Worm (Caenorhabditis elegans) whole organism, L3 larva: ENCODE results near the gene lido-8.

ENCODE experiments used
- R02D3.7 ChIP-seq: fragments of 150-350 bp; optimal IDR thresholded peaks from 2 replicates; lab custom pipeline; 2014; ENCODE audit warnings: missing biosample characterization, missing genetic modification characterization
- aly-2 ChIP-seq: fragments of 150-350 bp; optimal IDR thresholded peaks from 2 replicates; lab custom pipeline; 2014; ENCODE audit warnings: missing biosample characterization, missing genetic modification characterization
- ceh-28 ChIP-seq: fragments of 150-350 bp; optimal IDR thresholded peaks from 2 replicates; lab custom pipeline; 2014; ENCODE audit warnings: missing biosample characterization, missing genetic modification reagents, missing genetic modification characterization
- ceh-82 ChIP-seq: fragments of 150-350 bp; optimal IDR thresholded peaks from 2 replicates; lab custom pipeline; 2014; ENCODE audit warnings: missing biosample characterization, missing genetic modification characterization
- ceh-9 ChIP-seq: sonication (generic microtip); optimal IDR thresholded peaks from 2 replicates; lab custom pipeline; 2018; ENCODE audit warnings: missing biosample characterization, missing genetic modification characterization
- daf-12 ChIP-seq: fragments of 150-350 bp; optimal IDR thresholded peaks from 2 replicates; lab custom pipeline; 2014; ENCODE audit warnings: missing biosample characterization, missing genetic modification reagents, missing genetic modification characterization
- egl-27 ChIP-seq: sonication (generic microtip); optimal IDR thresholded peaks from 4 replicates; lab custom pipeline; 2017; ENCODE audit warnings: missing biosample characterization, missing genetic modification reagents, missing genetic modification characterization
- egl-5 ChIP-seq: fragments of 150-350 bp; optimal IDR thresholded peaks from 2 replicates; lab custom pipeline; 2017; ENCODE audit warnings: missing biosample characterization, missing genetic modification reagents, missing genetic modification characterization, inconsistent platforms
- elt-2 ChIP-seq: sonication (generic microtip); optimal IDR thresholded peaks from 2 replicates; lab custom pipeline; 2016; ENCODE audit warnings: missing genetic modification reagents, mild to moderate bottlenecking, missing genetic modification characterization, missing compliant biosample characterization
- elt-3 ChIP-seq, 3 experiments: fragments of 150-350 bp in 1 of 3; sonication (generic microtip) in 2 of 3; optimal IDR thresholded peaks; 2 replicates in 2 of 3; 4 replicates in 1 of 3; lab custom pipeline; 2014 to 2017; ENCODE audit warnings: missing biosample characterization in 3 of 3, missing genetic modification characterization in 3 of 3
- eor-1 ChIP-seq, 2 experiments: fragments of 150-350 bp; optimal IDR thresholded peaks; 2 replicates each; lab custom pipeline; 2014 to 2018; ENCODE audit warnings: missing biosample characterization in 2 of 2, missing genetic modification characterization in 2 of 2
- fkh-10 ChIP-seq: sonication (generic microtip); optimal IDR thresholded peaks from 2 replicates; lab custom pipeline; 2017; ENCODE audit warnings: missing biosample characterization, missing genetic modification reagents, missing genetic modification characterization
- fkh-2 ChIP-seq: fragments of 150-350 bp; optimal IDR thresholded peaks from 2 replicates; lab custom pipeline; 2014; ENCODE audit warnings: missing biosample characterization, missing genetic modification reagents, missing genetic modification characterization
- hmg-11 ChIP-seq: sonication (generic microtip); optimal IDR thresholded peaks from 2 replicates; lab custom pipeline; 2016; ENCODE audit warnings: missing genetic modification characterization, missing compliant biosample characterization
- jun-1 ChIP-seq: fragments of 150-350 bp; optimal IDR thresholded peaks from 2 replicates; lab custom pipeline; 2014; ENCODE audit warnings: missing biosample characterization, missing genetic modification reagents, missing genetic modification characterization
- lin-15B ChIP-seq: fragments of 150-350 bp; optimal IDR thresholded peaks from 2 replicates; lab custom pipeline; 2014; ENCODE audit warnings: missing biosample characterization, missing genetic modification characterization
- lin-39 ChIP-seq: fragments of 150-350 bp; optimal IDR thresholded peaks from 2 replicates; lab custom pipeline; 2018; ENCODE audit warnings: missing biosample characterization, missing genetic modification reagents, missing genetic modification characterization
- mdl-1 ChIP-seq: fragments of 150-350 bp; optimal IDR thresholded peaks from 2 replicates; lab custom pipeline; 2014; ENCODE audit warnings: missing biosample characterization, missing genetic modification characterization
- mml-1 ChIP-seq: fragments of 150-350 bp; sonication (generic microtip); optimal IDR thresholded peaks from 3 replicates; lab custom pipeline; 2014; ENCODE audit warnings: missing biosample characterization, missing genetic modification characterization
- nfya-1 ChIP-seq: sonication (generic microtip); optimal IDR thresholded peaks from 2 replicates; lab custom pipeline; 2017; ENCODE audit warnings: missing genetic modification characterization, mild to moderate bottlenecking, missing compliant biosample characterization, antibody characterized with exemption, moderate library complexity; ENCODE audit not compliant: insufficient read depth
- nhr-23 ChIP-seq: fragments of 150-350 bp; optimal IDR thresholded peaks from 2 replicates; lab custom pipeline; 2014; ENCODE audit warnings: missing biosample characterization, missing genetic modification reagents, missing genetic modification characterization
- nhr-25 ChIP-seq: sonication (generic microtip); optimal IDR thresholded peaks from 2 replicates; lab custom pipeline; 2017; ENCODE audit warnings: missing biosample characterization, missing genetic modification characterization
- nhr-28 ChIP-seq: fragments of 150-350 bp; optimal IDR thresholded peaks from 2 replicates; lab custom pipeline; 2014; ENCODE audit warnings: missing biosample characterization, missing genetic modification characterization
- nhr-67 ChIP-seq: fragments of 150-350 bp; optimal IDR thresholded peaks from 2 replicates; lab custom pipeline; 2014; ENCODE audit warnings: missing biosample characterization, missing genetic modification characterization
- nhr-76 ChIP-seq: fragments of 150-350 bp; sonication (generic microtip); optimal IDR thresholded peaks from 5 replicates; lab custom pipeline; 2014; ENCODE audit warnings: missing biosample characterization, missing genetic modification characterization
- nhr-77 ChIP-seq: fragments of 150-350 bp; optimal IDR thresholded peaks from 2 replicates; lab custom pipeline; 2014; ENCODE audit warnings: missing biosample characterization, missing genetic modification characterization
- pha-4 ChIP-seq: fragments of 150-350 bp; optimal IDR thresholded peaks from 2 replicates; lab custom pipeline; 2014; ENCODE audit warnings: missing biosample characterization, missing genetic modification reagents, missing genetic modification characterization
- sea-2 ChIP-seq: fragments of 150-350 bp; sonication (generic microtip); optimal IDR thresholded peaks from 4 replicates; lab custom pipeline; 2014; ENCODE audit warnings: missing biosample characterization, missing genetic modification reagents, missing genetic modification characterization
- skn-1 ChIP-seq: fragments of 150-350 bp; optimal IDR thresholded peaks from 2 replicates; lab custom pipeline; 2014; ENCODE audit warnings: missing biosample characterization, missing genetic modification characterization
- snpc-4 ChIP-seq: fragments of 150-350 bp; optimal IDR thresholded peaks from 2 replicates; lab custom pipeline; 2014; ENCODE audit warnings: missing biosample characterization, missing genetic modification characterization
- tbx-2 ChIP-seq: sonication (generic microtip); optimal IDR thresholded peaks from 2 replicates; lab custom pipeline; 2016; ENCODE audit warnings: mild to moderate bottlenecking, missing genetic modification characterization, missing compliant biosample characterization
- unc-39 ChIP-seq: sonication (generic microtip); optimal IDR thresholded peaks from 4 replicates; lab custom pipeline; 2017; ENCODE audit warnings: missing biosample characterization, missing genetic modification characterization
- unc-62 ChIP-seq: fragments of 150-350 bp; sonication (generic microtip); optimal IDR thresholded peaks from 4 replicates; lab custom pipeline; 2014; ENCODE audit warnings: missing biosample characterization, missing genetic modification reagents, missing genetic modification characterization
- zag-1 ChIP-seq: fragments of 150-350 bp; optimal IDR thresholded peaks from 2 replicates; lab custom pipeline; 2014; ENCODE audit warnings: missing biosample characterization, missing genetic modification characterization
- ztf-11 ChIP-seq: fragments of 150-350 bp; optimal IDR thresholded peaks from 2 replicates; lab custom pipeline; 2014; ENCODE audit warnings: missing biosample characterization, missing genetic modification characterization
- ztf-4 ChIP-seq: fragments of 150-350 bp; optimal IDR thresholded peaks from 2 replicates; lab custom pipeline; 2014; ENCODE audit warnings: missing biosample characterization, missing genetic modification characterization

The lido-8 gene

DNA sequence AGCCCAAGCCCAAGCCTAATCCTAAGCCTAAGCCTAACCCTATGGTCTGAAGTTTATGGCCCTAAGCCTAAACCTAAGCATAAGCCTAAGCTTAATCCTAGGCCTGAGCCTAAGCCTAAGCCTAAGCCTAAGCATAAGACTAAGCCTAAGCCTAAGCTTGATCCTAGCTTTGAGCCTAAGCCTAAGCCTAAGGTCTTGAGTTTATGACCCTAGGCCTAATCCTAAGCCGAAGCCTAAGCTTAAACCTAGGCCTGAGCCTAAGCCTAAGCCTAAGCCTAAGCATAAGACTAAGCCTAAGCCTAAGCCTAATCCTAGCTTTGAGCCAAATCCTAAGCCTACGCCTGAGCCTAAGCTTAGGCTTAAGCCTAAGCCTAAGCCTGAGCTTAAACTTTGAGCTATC, 17.8 kb upstream of the lido-8 start:
- TF ChIP-seq snpc-4 (no peak), nhr-25 (tag; lab: Kevin White, UChicago) (no peak), daf-12 (tag; lab: Kevin White, UChicago) (no peak), pha-4 (tag; lab: Kevin White, UChicago) (no peak), unc-39 (tag; lab: Kevin White, UChicago) (no peak), hmg-11 (tag; lab: Kevin White, UChicago) (no peak)
- TF ChIP-seq, all 47 proteins: peak for 0

DNA sequence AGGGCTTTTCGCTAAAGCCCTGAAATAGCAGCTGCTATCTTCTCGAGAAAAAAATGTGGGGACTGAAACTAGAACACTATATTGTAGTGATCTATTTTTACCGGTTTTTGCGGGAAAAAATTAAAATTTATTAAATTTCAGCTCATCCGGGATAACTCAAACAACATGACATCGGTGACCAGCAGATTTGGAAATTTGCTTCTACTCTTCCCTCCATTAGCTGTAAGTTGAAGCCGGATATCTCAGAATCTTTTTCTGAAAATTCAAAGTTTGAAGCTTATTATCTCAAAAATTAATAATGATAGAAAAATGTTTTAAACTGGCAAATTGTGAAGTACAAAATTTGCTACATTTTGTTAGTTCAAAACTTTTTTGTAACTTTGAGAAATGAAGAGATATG, 12.4 kb upstream of the lido-8 start:
- TF ChIP-seq nhr-67 (tag; lab: Kevin White, UChicago) (no peak), ceh-82 (no peak), ztf-4 (tag; lab: Kevin White, UChicago) (no peak), ceh-9 (tag; lab: Kevin White, UChicago) (no peak), snpc-4 (no peak), egl-27 (no peak), unc-39 (tag; lab: Kevin White, UChicago) (no peak), fkh-2 (tag; lab: Kevin White, UChicago) (no peak), nhr-77 (no peak), elt-3 (tag; optimal IDR thresholded peaks at IDR 0.05; lab: Kevin White, UChicago) (no peak), daf-12 (tag; lab: Kevin White, UChicago) (no peak), lin-15B (tag; lab: Kevin White, UChicago) (no peak), sea-2 (GFP tag; lab: Kevin White, UChicago) (no peak), elt-2 (tag; lab: Kevin White, UChicago) (no peak), ztf-11 (tag; lab: Kevin White, UChicago) (no peak), mml-1 (tag; lab: Kevin White, UChicago) (no peak), skn-1 (tag; lab: Kevin White, UChicago) (no peak), eor-1 (tag; optimal IDR thresholded peaks at IDR 0.05; lab: Kevin White, UChicago) (no peak), unc-62 (no peak)

DNA sequence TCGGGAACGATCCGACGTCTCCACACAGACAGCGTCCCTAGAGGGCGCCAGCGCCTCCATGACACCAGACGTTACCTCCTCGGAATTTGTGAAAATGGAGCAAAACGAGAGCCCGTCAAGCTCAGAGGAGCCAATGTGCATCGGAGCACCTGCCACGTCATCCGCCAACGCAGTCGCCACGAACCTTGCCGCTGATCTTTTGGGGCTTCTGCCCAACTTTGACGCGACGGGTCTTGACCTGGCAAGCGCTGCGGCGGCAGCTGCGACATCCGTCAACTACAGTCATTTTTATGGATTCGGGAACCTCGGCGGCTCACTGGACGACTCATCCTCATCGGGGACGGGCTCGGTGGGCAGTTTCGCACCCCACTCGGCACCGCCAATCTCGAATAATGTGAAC, 11.4 kb upstream of the lido-8 start:
- TF ChIP-seq daf-12 (tag; lab: Kevin White, UChicago) (no peak), R02D3.7 (tag; lab: Kevin White, UChicago) (no peak), tbx-2 (tag; lab: Kevin White, UChicago) (no peak), aly-2 (tag; lab: Kevin White, UChicago) (no peak), ceh-28 (no peak), nhr-76 (tag; lab: Kevin White, UChicago) (no peak), hmg-11 (tag; lab: Kevin White, UChicago) (no peak), egl-5 (no peak), jun-1 (tag; lab: Kevin White, UChicago) (no peak), pha-4 (tag; lab: Kevin White, UChicago) (no peak), unc-62 (no peak)

DNA sequence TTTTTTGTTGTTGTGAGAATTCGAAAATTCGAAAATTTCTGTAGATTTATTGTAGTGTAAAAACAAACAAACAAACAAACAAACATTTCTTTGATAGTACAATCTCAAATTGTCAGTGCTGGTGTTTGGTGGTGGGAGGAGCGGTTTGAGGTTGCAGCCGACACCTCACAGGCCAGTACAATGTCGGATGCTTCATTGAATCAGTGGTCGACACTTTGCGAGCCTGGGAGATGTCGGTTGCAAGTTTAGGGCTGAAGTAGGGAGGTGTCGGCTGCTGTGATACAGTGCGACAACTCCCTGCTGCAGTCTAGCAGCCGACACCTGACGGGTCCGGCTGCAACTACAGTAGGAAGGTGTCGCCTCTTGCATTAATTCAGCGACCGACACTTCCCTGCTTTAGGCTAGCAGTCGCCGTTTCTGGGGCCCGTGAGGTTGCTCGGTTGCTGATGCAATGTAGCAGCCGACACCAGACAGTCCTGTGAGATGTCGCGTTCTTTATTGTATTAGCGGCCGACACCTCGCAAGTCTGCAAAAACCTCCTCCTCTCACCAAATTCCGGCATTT, 10.8 kb upstream of the lido-8 start:
- peak; percentile 43 for TF ChIP-seq snpc-4
- no peak for TF ChIP-seq zag-1 (tag; lab: Kevin White, UChicago)
- no peak for TF ChIP-seq mml-1 (tag; lab: Kevin White, UChicago)

DNA sequence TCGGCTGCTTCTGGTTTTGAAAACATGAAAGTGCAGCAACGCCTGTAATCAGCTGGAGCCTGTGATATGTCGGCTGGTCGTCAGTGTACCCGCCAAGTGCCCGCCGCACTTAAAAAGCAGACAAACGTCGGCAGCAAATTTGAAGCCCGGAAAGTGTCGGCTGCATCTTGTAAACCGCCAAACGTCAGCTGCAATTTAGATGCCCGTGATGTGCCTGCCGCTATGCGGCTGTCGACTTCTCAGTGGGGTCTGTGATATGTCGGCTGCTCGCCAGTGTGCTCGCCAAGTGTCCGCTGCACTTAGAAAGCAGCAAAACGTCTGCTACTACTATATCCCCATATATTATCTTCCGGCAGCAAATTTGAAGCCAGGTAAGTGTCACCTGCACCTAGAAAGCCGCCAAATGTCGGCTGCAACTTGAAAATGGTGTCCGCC, 9.7 kb upstream of the lido-8 start:
- TF ChIP-seq snpc-4 (peak; percentile 24), fkh-10 (GFP tag; lab: Kevin White, UChicago) (no peak), nhr-77 (no peak), egl-5 (no peak), R02D3.7 (tag; lab: Kevin White, UChicago) (no peak)
- TF ChIP-seq, all 47 proteins: peak for 1

DNA sequence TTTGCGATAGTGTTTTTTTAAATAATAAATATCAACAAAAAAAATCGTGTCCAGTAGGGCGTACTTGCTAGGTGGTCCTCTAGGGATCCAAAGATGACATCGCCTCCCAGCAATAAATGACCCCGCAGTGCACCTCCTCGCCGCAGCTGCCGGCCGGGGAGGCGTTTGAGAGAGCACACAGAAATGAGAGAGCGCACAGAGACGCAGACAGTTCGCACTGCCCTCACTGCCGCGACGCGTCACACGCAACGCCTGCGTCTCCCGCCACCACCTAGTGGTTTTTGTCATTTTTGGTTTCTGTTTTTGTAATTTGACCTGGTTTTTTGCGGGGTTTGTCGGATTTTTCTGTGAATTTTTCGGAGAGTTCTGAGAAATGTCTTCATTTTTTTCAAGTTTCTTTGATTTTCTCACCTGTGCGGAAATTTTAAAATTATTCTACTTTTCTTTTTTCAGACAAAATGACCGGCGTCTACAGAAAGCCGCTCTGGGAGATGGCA, 8.9 kb upstream of the lido-8 start, which contains the start of gene lido-7:
Gene lido-7 (plus strand): TSS at position 447 of the 497 bp plus-strand sequence.
- TF ChIP-seq aly-2 (tag; lab: Kevin White, UChicago), result no peak
- peak; percentile 64 for TF ChIP-seq hmg-11 (tag; lab: Kevin White, UChicago)
- no peak for TF ChIP-seq nhr-28 (tag; lab: Kevin White, UChicago)
- peak; percentile 36 for TF ChIP-seq elt-2 (tag; lab: Kevin White, UChicago)
- peak; percentile 51 for TF ChIP-seq nfya-1
- TF ChIP-seq nhr-76 (tag; lab: Kevin White, UChicago), result no peak
- TF ChIP-seq zag-1 (tag; lab: Kevin White, UChicago), result no peak
- TF ChIP-seq nhr-25 (tag; lab: Kevin White, UChicago), result no peak
- TF ChIP-seq jun-1 (tag; lab: Kevin White, UChicago), result no peak
- peak; percentile 68 for TF ChIP-seq lin-39
- peak; percentile 58 for TF ChIP-seq lin-15B (tag; lab: Kevin White, UChicago)
- peak; percentile 44 for TF ChIP-seq pha-4 (tag; lab: Kevin White, UChicago)
- TF ChIP-seq tbx-2 (tag; lab: Kevin White, UChicago), result no peak
- no peak for TF ChIP-seq sea-2 (GFP tag; lab: Kevin White, UChicago)
- TF ChIP-seq fkh-2 (tag; lab: Kevin White, UChicago), result no peak
- TF ChIP-seq nhr-23 (tag; lab: Kevin White, UChicago), result peak; percentile 15
- TF ChIP-seq mdl-1 (tag; lab: Kevin White, UChicago), result no peak
- TF ChIP-seq nhr-67 (tag; lab: Kevin White, UChicago), result no peak
